Worm (Caenorhabditis elegans): Measurements from ENCODE around the gene Y70C5A.4.

- TF ChIP-seq pha-2 (tag; optimal IDR thresholded peaks at IDR 0.05), result no peak
- no peak for TF ChIP-seq hlh-30 (tag; optimal IDR thresholded peaks at IDR 0.05; ENCODE audit: insufficient read depth)
- no peak for TF ChIP-seq dmd-4 (tag; optimal IDR thresholded peaks at IDR 0.05; ENCODE audit: borderline replicate concordance)
- no peak for TF ChIP-seq ama-1 (optimal IDR thresholded peaks at IDR 0.05)
These were observed 14.5 kb upstream of the Y70C5A.4 start, which contains the start of gene T03E6.8 for ce11 chrV:16603102-16603501.
